Fruit fly (Drosophila melanogaster) whole organism, adult: Measurements from ENCODE around the gene dlp.

Source experiments
- CG5204 ChIP-seq: fragments of 200-800 bp; sonication (Bioruptor generic); optimal IDR thresholded peaks from 2 replicates; lab custom pipeline; 2016; ENCODE audit warnings: missing biosample characterization, missing genetic modification characterization
- CG7045 ChIP-seq: fragments of 200-800 bp; sonication (Bioruptor generic); optimal IDR thresholded peaks from 2 replicates; lab custom pipeline; 2017; ENCODE audit warnings: missing biosample characterization, mild to moderate bottlenecking, missing genetic modification characterization
- CG7101 ChIP-seq: fragments of 200-800 bp; sonication (Bioruptor generic); optimal IDR thresholded peaks from 2 replicates; lab custom pipeline; 2018; ENCODE audit warnings: missing biosample characterization, mild to moderate bottlenecking, missing genetic modification characterization, moderate library complexity
- Clk ChIP-seq: fragments of 200-800 bp; sonication (Bioruptor generic); optimal IDR thresholded peaks from 2 replicates; lab custom pipeline; 2017; ENCODE audit warnings: missing biosample characterization, missing genetic modification characterization
- kay ChIP-seq: fragments of 200-800 bp; sonication (Bioruptor generic); peaks from one replicate; lab custom pipeline; 2016; ENCODE audit warnings: missing biosample characterization, missing genetic modification characterization, borderline replicate concordance
- toe ChIP-seq: fragments of 200-800 bp; sonication (Bioruptor generic); optimal IDR thresholded peaks from 2 replicates; lab custom pipeline; 2016; ENCODE audit warnings: missing biosample characterization, missing genetic modification characterization

dm6 chr3L:14632908-14633307 is 507 bp downstream of the dlp start:
- TF ChIP-seq Clk, result no peak
- no peak for TF ChIP-seq kay (GFP tag; lab: Kevin White, UChicago)
- TF ChIP-seq CG7101, result no peak
- no peak for TF ChIP-seq toe (GFP tag; lab: Kevin White, UChicago)
- no peak for TF ChIP-seq CG7045 (GFP tag; lab: Kevin White, UChicago)
- no peak for TF ChIP-seq CG5204 (GFP tag; lab: Kevin White, UChicago)
